Fruit fly (Drosophila melanogaster): Measurements from ENCODE around the gene CG14715.

CG14715 gene

dm6 chr3R:11690857-11691471, 16.9 kb downstream of the CG14715 start:
- no peak for TF ChIP-seq Ets98B (GFP tag; IDR thresholded peaks at IDR 0.05)
- no peak for TF ChIP-seq CG8159 (tag; optimal IDR thresholded peaks at IDR 0.05)
- TF ChIP-seq CG17806 (tag; optimal IDR thresholded peaks at IDR 0.05) = no peak

dm6 chr3R:11691747-11692146, 17.7 kb downstream of the CG14715 start, which contains the start of gene CG18765:
Gene CG18765, minus strand, starts transcription at chr3R:11691799.
- TF ChIP-seq CG13204 (GFP tag; optimal IDR thresholded peaks at IDR 0.05) = no peak
- no peak for TF ChIP-seq CG8301 (tag; optimal IDR thresholded peaks at IDR 0.05)
- no peak for TF ChIP-seq rn (GFP tag; IDR thresholded peaks at IDR 0.05)
- no peak for TF ChIP-seq gl (tag; optimal IDR thresholded peaks at IDR 0.05)
- no peak for TF ChIP-seq CG15710 (tag; optimal IDR thresholded peaks at IDR 0.05)

- no peak for TF ChIP-seq EcR (GFP tag; optimal IDR thresholded peaks at IDR 0.05)
- no peak for TF ChIP-seq Pif1B (GFP tag; optimal IDR thresholded peaks at IDR 0.05)
- TF ChIP-seq CG17806 (tag; optimal IDR thresholded peaks at IDR 0.05) = no peak
- no peak for TF ChIP-seq Ets98B (GFP tag; IDR thresholded peaks at IDR 0.05)
- TF ChIP-seq fd96Ca (GFP tag; IDR thresholded peaks at IDR 0.05) = no peak
Observed at dm6 chr3R:11692504-11692903, 18.5 kb downstream of the CG14715 start.

- no peak for TF ChIP-seq Pif1A (GFP tag; optimal IDR thresholded peaks at IDR 0.05)
- TF ChIP-seq CG34367 (tag; optimal IDR thresholded peaks at IDR 0.05) = peak; percentile 5
- TF ChIP-seq CG15710 (tag; optimal IDR thresholded peaks at IDR 0.05) = peak; percentile 31
- peak; percentile 39 for TF ChIP-seq CG8159 (tag; optimal IDR thresholded peaks at IDR 0.05)
- no peak for TF ChIP-seq Ets98B (GFP tag; IDR thresholded peaks at IDR 0.05)
- no peak for TF ChIP-seq CG14655 (GFP tag; optimal IDR thresholded peaks at IDR 0.05)
- 0 out of 2 replicates have a peak, but pooled peaks have one; percentile 38 for TF ChIP-seq CG12605 (GFP tag; IDR thresholded peaks at IDR 0.05)
Observed at dm6 chr3R:11694311-11695305, 20.6 kb downstream of the CG14715 start, which contains the start of gene Fer3. Gene Fer3, minus strand, starts transcription at chr3R:11694311.

dm6 chr3R:11696209-11696608, 22.2 kb downstream of the CG14715 start, which contains the start of gene CG14717:
Gene CG14717, plus strand, starts transcription at chr3R:11696509.
- TF ChIP-seq Snoo (tag; optimal IDR thresholded peaks at IDR 0.05) = no peak
- no peak for TF ChIP-seq CG15710 (tag; optimal IDR thresholded peaks at IDR 0.05)
- TF ChIP-seq CG8159 (tag; optimal IDR thresholded peaks at IDR 0.05) = no peak
- no peak for TF ChIP-seq Pif1B (GFP tag; optimal IDR thresholded peaks at IDR 0.05)
- no peak for TF ChIP-seq CG4496 (GFP tag; IDR thresholded peaks at IDR 0.05)
- TF ChIP-seq fd96Ca (GFP tag; IDR thresholded peaks at IDR 0.05) = no peak
- no peak for TF ChIP-seq CG17806 (tag; optimal IDR thresholded peaks at IDR 0.05)
- TF ChIP-seq D1 (tag; optimal IDR thresholded peaks at IDR 0.05) = no peak
- TF ChIP-seq CG13204 (GFP tag; optimal IDR thresholded peaks at IDR 0.05) = no peak
- TF ChIP-seq CG12605 (GFP tag; IDR thresholded peaks at IDR 0.05) = no peak
- no peak for TF ChIP-seq CG34367 (tag; optimal IDR thresholded peaks at IDR 0.05)
- TF ChIP-seq CG14655 (GFP tag; optimal IDR thresholded peaks at IDR 0.05) = no peak
- TF ChIP-seq CG8301 (tag; optimal IDR thresholded peaks at IDR 0.05) = no peak
- TF ChIP-seq CG9948 (tag; optimal IDR thresholded peaks at IDR 0.05) = no peak
- no peak for TF ChIP-seq CG10348 (GFP tag; IDR thresholded peaks at IDR 0.05)
- TF ChIP-seq CG32121 (GFP tag; IDR thresholded peaks at IDR 0.05) = no peak
- no peak for TF ChIP-seq rn (GFP tag; IDR thresholded peaks at IDR 0.05)
- no peak for TF ChIP-seq gl (tag; optimal IDR thresholded peaks at IDR 0.05)

dm6 chr3R:11700314-11700713, 26.3 kb downstream of the CG14715 start, which contains the start of gene CG14718:
Gene CG14718, plus strand, starts transcription at chr3R:11700614.
- no peak for TF ChIP-seq CG14655 (GFP tag; optimal IDR thresholded peaks at IDR 0.05)

dm6 chr3R:11703730-11704129, 29.7 kb downstream of the CG14715 start, which contains the start of gene I-t:
Gene I-t, plus strand, starts transcription at chr3R:11704030.
- TF ChIP-seq fd96Ca (GFP tag; IDR thresholded peaks at IDR 0.05) = no peak
- no peak for TF ChIP-seq Pif1A (GFP tag; optimal IDR thresholded peaks at IDR 0.05)
- TF ChIP-seq CG10348 (GFP tag; IDR thresholded peaks at IDR 0.05) = no peak
- TF ChIP-seq CG32121 (GFP tag; IDR thresholded peaks at IDR 0.05) = no peak
- no peak for TF ChIP-seq Snoo (tag; optimal IDR thresholded peaks at IDR 0.05)
- TF ChIP-seq D1 (tag; optimal IDR thresholded peaks at IDR 0.05) = no peak
- TF ChIP-seq CG4496 (GFP tag; IDR thresholded peaks at IDR 0.05) = no peak
- TF ChIP-seq CG12605 (GFP tag; IDR thresholded peaks at IDR 0.05) = no peak
- TF ChIP-seq CG8301 (tag; optimal IDR thresholded peaks at IDR 0.05) = no peak

Data from whole organism, pupa.